Worm (Caenorhabditis elegans) whole organism, L1 larva: ENCODE data around the gene Y51H4A.24.

Source experiments
- alr-1 ChIP-seq: fragments of 200-800 bp; sonication (Bioruptor generic); optimal IDR thresholded peaks from 2 replicates; lab custom pipeline; 2018; ENCODE audit warnings: borderline replicate concordance, mild to moderate bottlenecking, missing genetic modification characterization, missing compliant biosample characterization
- ama-1 ChIP-seq: fragments of 150-350 bp; optimal IDR thresholded peaks from 2 replicates; lab custom pipeline; 2014
- ceh-82 ChIP-seq, 3 experiments: fragments of 150-350 bp in 1 of 3; sonication (generic microtip) in 2 of 3; optimal IDR thresholded peaks; 2 replicates each; lab custom pipeline; 2014 to 2017; ENCODE audit warnings: missing biosample characterization in 3 of 3, missing genetic modification characterization in 3 of 3
- egl-27 ChIP-seq, 2 experiments: fragments of 150-350 bp in 1 of 2; sonication (generic microtip); optimal IDR thresholded peaks; 3 replicates each; lab custom pipeline; 2017 to 2018; ENCODE audit warnings: missing biosample characterization in 2 of 2, missing genetic modification characterization in 2 of 2, missing genetic modification reagents in 2 of 2
- fkh-10 ChIP-seq: sonication (generic microtip); optimal IDR thresholded peaks from 2 replicates; lab custom pipeline; 2017; ENCODE audit warnings: missing biosample characterization, missing genetic modification reagents, missing genetic modification characterization
- fkh-4 ChIP-seq: sonication (generic microtip); optimal IDR thresholded peaks from 2 replicates; lab custom pipeline; 2016; ENCODE audit warnings: missing compliant biosample characterization, missing genetic modification characterization, borderline replicate concordance
- lin-15B ChIP-seq: fragments of 150-350 bp; sonication (generic microtip); optimal IDR thresholded peaks from 3 replicates; lab custom pipeline; 2014; ENCODE audit warnings: missing biosample characterization, missing genetic modification characterization
- nhr-28 ChIP-seq: fragments of 150-350 bp; optimal IDR thresholded peaks from 2 replicates; lab custom pipeline; 2014; ENCODE audit warnings: missing biosample characterization, missing genetic modification characterization
- nhr-76 ChIP-seq: sonication (generic microtip); optimal IDR thresholded peaks from 2 replicates; lab custom pipeline; 2017; ENCODE audit warnings: missing biosample characterization, missing genetic modification characterization
- rnt-1 ChIP-seq: sonication (generic microtip); optimal IDR thresholded peaks from 2 replicates; lab custom pipeline; 2016; ENCODE audit warnings: mild to moderate bottlenecking, missing genetic modification characterization, moderate library complexity, missing compliant biosample characterization
- ztf-11 ChIP-seq, 2 experiments: sonication (generic microtip); optimal IDR thresholded peaks; 2 replicates each; lab custom pipeline; 2016 to 2017; ENCODE audit warnings: missing genetic modification characterization in 2 of 2, missing biosample characterization in 1 of 2, missing compliant biosample characterization in 1 of 2

DNA sequence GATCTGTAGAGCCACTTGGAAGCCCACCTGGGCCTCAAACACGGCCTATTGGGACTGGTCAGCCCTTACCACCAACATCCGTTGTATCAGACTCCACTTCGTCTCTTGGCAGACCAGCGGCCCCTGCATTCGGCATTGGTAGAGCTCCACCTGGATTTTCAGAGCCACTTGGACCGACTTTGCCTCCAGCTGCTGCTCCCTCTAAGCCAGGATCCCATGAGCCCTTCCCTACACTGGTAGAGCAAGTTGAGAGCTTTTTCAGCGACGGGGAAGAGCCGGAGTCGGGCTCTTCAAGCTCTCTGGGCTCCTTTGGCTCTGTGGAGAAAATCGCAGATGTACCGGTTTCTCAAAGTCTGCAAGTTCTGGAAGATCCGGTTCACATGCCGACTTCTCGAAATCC lies 38.0 kb upstream of the Y51H4A.24 start:
- TF ChIP-seq lin-15B (tag; lab: Kevin White, UChicago) (no peak), alr-1 (tag; lab: Kevin White, UChicago) (no peak), ceh-82 (tag; optimal IDR thresholded peaks at IDR 0.05; lab: Kevin White, UChicago) (no peak), egl-27 (tag; optimal IDR thresholded peaks at IDR 0.05; lab: Kevin White, UChicago) (no peak), nhr-76 (tag; lab: Kevin White, UChicago) (no peak), rnt-1 (tag; lab: Kevin White, UChicago) (no peak), fkh-4 (no peak), nhr-28 (tag; lab: Kevin White, UChicago) (no peak), ama-1 (lab: Kevin White, UChicago) (no peak), fkh-10 (GFP tag; lab: Kevin White, UChicago) (no peak), ztf-11 (tag; optimal IDR thresholded peaks at IDR 0.05; lab: Kevin White, UChicago) (no peak)
